Fruit fly (Drosophila melanogaster): ENCODE results near the gene Syt14.

Gene Syt14

dm6 chr3R:4281119-4281861, 37.6 kb downstream of the Syt14 start:
- TF ChIP-seq usp (GFP tag; optimal IDR thresholded peaks at IDR 0.05), result no peak
- TF ChIP-seq psq (optimal IDR thresholded peaks at IDR 0.05), result no peak
- TF ChIP-seq Dll (optimal IDR thresholded peaks at IDR 0.05), result no peak
- no peak for TF ChIP-seq pan (optimal IDR thresholded peaks at IDR 0.05)
- TF ChIP-seq CG8478 (optimal IDR thresholded peaks at IDR 0.05), result no peak
- no peak for TF ChIP-seq EcR (GFP tag; optimal IDR thresholded peaks at IDR 0.05)

dm6 chr3R:4280062-4280461, 38.8 kb downstream of the Syt14 start, which contains the start of gene cpx:
Gene cpx (plus strand): TSS chr3R:4280221.
- no peak for TF ChIP-seq pan (optimal IDR thresholded peaks at IDR 0.05)
- no peak for TF ChIP-seq EcR (GFP tag; optimal IDR thresholded peaks at IDR 0.05)
- TF ChIP-seq psq (optimal IDR thresholded peaks at IDR 0.05), result no peak
- no peak for TF ChIP-seq CG8478 (optimal IDR thresholded peaks at IDR 0.05)
- no peak for TF ChIP-seq Dll (optimal IDR thresholded peaks at IDR 0.05)
- no peak for TF ChIP-seq usp (GFP tag; optimal IDR thresholded peaks at IDR 0.05)

dm6 chr3R:4277828-4278227, 41.0 kb downstream of the Syt14 start, which contains the start of gene flip:
Gene flip (minus strand): TSS chr3R:4277928.
- TF ChIP-seq pan (optimal IDR thresholded peaks at IDR 0.05) (no peak), psq (optimal IDR thresholded peaks at IDR 0.05) (no peak), usp (GFP tag; optimal IDR thresholded peaks at IDR 0.05) (no peak), Dll (optimal IDR thresholded peaks at IDR 0.05) (no peak), EcR (GFP tag; optimal IDR thresholded peaks at IDR 0.05) (no peak), CG8478 (optimal IDR thresholded peaks at IDR 0.05) (no peak)

dm6 chr3R:4268339-4268738, 50.5 kb downstream of the Syt14 start:
- no peak for TF ChIP-seq CG8478 (optimal IDR thresholded peaks at IDR 0.05)
- no peak for TF ChIP-seq Dll (optimal IDR thresholded peaks at IDR 0.05)
- no peak for TF ChIP-seq usp (GFP tag; optimal IDR thresholded peaks at IDR 0.05)
- no peak for TF ChIP-seq EcR (GFP tag; optimal IDR thresholded peaks at IDR 0.05)
- no peak for TF ChIP-seq pan (optimal IDR thresholded peaks at IDR 0.05)
- TF ChIP-seq psq (optimal IDR thresholded peaks at IDR 0.05), result no peak

- no peak for TF ChIP-seq pan (optimal IDR thresholded peaks at IDR 0.05)
- TF ChIP-seq psq (optimal IDR thresholded peaks at IDR 0.05), result no peak
- TF ChIP-seq EcR (GFP tag; optimal IDR thresholded peaks at IDR 0.05), result no peak
- TF ChIP-seq usp (GFP tag; optimal IDR thresholded peaks at IDR 0.05), result no peak
- no peak for TF ChIP-seq CG8478 (optimal IDR thresholded peaks at IDR 0.05)
- no peak for TF ChIP-seq Dll (optimal IDR thresholded peaks at IDR 0.05)
These were observed 52.4 kb downstream of the Syt14 start, which contains the start of gene CG1092 for dm6 chr3R:4266470-4266869. Gene CG1092 (plus strand): TSS chr3R:4266770.
